Worm (Caenorhabditis elegans): ENCODE results near the gene ckb-2.

ckb-2 gene

ce11 chrIII:4367649-4368048 is at the start of gene ckb-2:
ckb-2 (plus strand) TSS chrIII:4367949.
- TF ChIP-seq him-1 (tag; optimal IDR thresholded peaks at IDR 0.05) (no peak), dao-5 (tag; optimal IDR thresholded peaks at IDR 0.05) (no peak)

ce11 chrIII:4320113-4320512 is 47.6 kb upstream of the ckb-2 start, which contains the start of gene H38K22.6:
H38K22.6 (plus strand) TSS chrIII:4320413.
- no peak for TF ChIP-seq W03F9.2 (tag; optimal IDR thresholded peaks at IDR 0.05)
- TF ChIP-seq him-1 (tag; optimal IDR thresholded peaks at IDR 0.05) = no peak
- no peak for TF ChIP-seq dao-5 (tag; optimal IDR thresholded peaks at IDR 0.05)

- no peak for TF ChIP-seq W03F9.2 (tag; optimal IDR thresholded peaks at IDR 0.05)
- no peak for TF ChIP-seq dao-5 (tag; optimal IDR thresholded peaks at IDR 0.05)
- no peak for TF ChIP-seq him-1 (tag; optimal IDR thresholded peaks at IDR 0.05)
Observed at ce11 chrIII:4321399-4321798, 46.4 kb upstream of the ckb-2 start, which contains the start of gene H38K22.7. H38K22.7 (plus strand) TSS chrIII:4321699.

ce11 chrIII:4323120-4323519 is 44.6 kb upstream of the ckb-2 start:
- TF ChIP-seq W03F9.2 (tag; optimal IDR thresholded peaks at IDR 0.05) (no peak), him-1 (tag; optimal IDR thresholded peaks at IDR 0.05) (no peak), dao-5 (tag; optimal IDR thresholded peaks at IDR 0.05) (no peak)

ce11 chrIII:4323859-4324258 is 43.9 kb upstream of the ckb-2 start, which contains the start of gene H38K22.9:
H38K22.9 (plus strand) TSS chrIII:4324159.
- TF ChIP-seq him-1 (tag; optimal IDR thresholded peaks at IDR 0.05) (no peak), W03F9.2 (tag; optimal IDR thresholded peaks at IDR 0.05) (no peak), dao-5 (tag; optimal IDR thresholded peaks at IDR 0.05) (no peak)

DNA sequence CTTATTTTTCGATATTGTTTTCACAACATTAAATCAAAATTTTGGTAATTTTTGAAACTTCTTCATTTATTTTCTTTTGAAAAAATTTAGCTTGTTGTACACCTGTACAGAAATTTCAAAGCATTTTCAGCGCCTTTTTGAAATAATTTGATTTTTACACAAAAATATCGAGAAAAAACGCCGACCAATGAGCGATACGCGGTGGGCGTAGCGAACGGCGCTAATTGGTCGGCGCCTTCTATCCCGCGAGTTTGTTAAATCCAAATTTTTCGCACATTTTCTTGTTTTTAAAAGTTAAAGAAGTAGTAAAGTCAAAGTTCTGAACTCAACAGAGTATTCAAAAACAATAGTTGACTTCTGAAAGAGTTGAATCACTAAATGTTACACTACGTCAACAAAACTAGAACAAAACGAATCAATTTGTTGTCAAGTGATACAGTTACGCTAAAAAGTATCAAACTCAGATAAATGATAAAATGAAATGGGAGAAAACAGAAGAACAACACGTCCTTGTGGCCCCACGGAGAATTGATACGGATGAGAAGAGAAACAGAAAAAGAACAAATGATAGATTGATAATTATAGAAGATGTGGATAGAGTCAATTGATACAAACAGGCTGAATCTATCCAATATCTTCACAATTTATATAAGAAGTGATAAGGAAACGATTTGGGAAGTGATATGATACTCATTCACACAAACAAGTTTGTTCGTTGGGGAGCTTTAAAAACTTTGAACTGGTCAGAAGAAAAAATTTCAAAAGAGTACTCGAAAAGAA is 39.4 kb upstream of the ckb-2 start:
- no peak for TF ChIP-seq W03F9.2 (tag; optimal IDR thresholded peaks at IDR 0.05)
- no peak for TF ChIP-seq him-1 (tag; optimal IDR thresholded peaks at IDR 0.05)
- TF ChIP-seq dao-5 (tag; optimal IDR thresholded peaks at IDR 0.05) = no peak

- no peak for TF ChIP-seq him-1 (tag; optimal IDR thresholded peaks at IDR 0.05)
- no peak for TF ChIP-seq W03F9.2 (tag; optimal IDR thresholded peaks at IDR 0.05)
- TF ChIP-seq dao-5 (tag; optimal IDR thresholded peaks at IDR 0.05) = no peak
Observed at ce11 chrIII:4330984-4331383, 36.8 kb upstream of the ckb-2 start, which contains the start of gene gly-6. gly-6 (minus strand) TSS chrIII:4331228.

DNA sequence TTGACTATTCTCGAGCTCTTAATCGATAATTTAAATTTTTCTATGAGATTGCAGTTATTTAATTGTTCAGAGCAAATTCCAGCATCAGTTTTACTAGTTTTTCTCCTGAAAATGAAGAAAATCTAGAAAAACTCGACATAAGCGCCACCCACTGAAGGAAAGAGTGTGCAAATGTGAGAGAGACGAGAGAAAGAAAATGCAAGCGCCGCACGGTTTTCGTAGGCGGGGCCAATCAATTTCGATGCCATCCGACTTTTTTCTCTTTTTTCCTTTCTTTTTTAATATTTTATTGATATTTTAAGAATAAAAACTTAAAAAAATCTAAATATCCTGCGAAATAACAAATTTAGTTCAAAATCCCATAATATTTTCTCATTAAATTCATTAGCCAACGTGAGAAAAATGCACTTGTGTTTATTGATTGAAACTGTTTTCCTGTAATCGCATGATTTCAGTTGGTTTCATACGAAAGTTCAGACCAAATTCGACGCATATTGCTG is 35.2 kb upstream of the ckb-2 start, which contains the start of gene cdk-12:
TSS of gene cdk-12 (plus strand) at position 450 of the 500 bp plus-strand sequence.
- TF ChIP-seq him-1 (tag; optimal IDR thresholded peaks at IDR 0.05) (no peak), W03F9.2 (tag; optimal IDR thresholded peaks at IDR 0.05) (peak; percentile 67)

DNA sequence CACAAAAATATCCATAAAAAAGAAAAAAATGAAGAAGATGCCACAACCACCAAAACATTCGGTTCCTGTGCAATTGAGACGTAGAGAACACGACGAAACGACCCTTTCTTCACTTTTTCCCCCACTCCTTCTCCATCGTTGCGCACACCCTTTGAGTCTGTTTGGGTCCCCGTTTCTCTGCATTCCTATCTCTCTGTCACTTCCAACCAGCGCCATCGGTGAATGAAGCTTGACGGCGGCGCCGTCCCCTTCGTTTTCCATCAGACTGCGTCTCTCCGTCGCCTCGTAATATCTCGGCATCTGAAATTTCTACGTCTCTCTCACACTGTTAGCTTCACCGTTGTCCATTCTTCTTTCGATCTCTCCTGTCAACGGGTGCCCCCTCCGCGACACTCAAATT is 32.1 kb upstream of the ckb-2 start:
- TF ChIP-seq him-1 (tag; optimal IDR thresholded peaks at IDR 0.05) (no peak), dao-5 (tag; optimal IDR thresholded peaks at IDR 0.05) (no peak), W03F9.2 (tag; optimal IDR thresholded peaks at IDR 0.05) (peak; percentile 27)

- peak; percentile 55 for TF ChIP-seq W03F9.2 (tag; optimal IDR thresholded peaks at IDR 0.05)
- no peak for TF ChIP-seq him-1 (tag; optimal IDR thresholded peaks at IDR 0.05)
Observed at ce11 chrIII:4343070-4343469, 24.7 kb upstream of the ckb-2 start, which contains the start of the genes B0285.3 and lcmt-1. B0285.3 (minus strand) TSS chrIII:4343336. lcmt-1 (plus strand) TSS chrIII:4343446.

DNA sequence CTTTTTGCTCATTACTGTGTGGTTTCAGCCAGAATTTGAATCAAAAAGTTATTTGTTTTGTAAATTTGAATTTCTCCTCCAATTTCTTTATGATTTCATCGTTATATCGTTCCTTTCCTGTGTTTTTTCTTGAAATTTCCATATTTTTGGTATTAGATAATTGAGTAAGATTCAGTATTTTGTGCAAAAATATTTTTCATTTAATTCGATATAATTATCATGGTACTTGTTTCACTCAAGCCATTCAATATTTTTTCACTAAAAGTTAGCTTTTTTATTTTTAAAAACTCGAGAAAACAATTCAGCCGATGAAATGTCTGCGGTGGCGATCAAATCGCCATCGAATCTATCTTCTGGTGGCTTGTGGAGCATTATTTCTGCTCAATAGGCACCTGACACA is 22.7 kb upstream of the ckb-2 start, which contains the start of gene hse-5:
TSS of gene hse-5 (plus strand) at position 301 of the 400 bp plus-strand sequence.
- TF ChIP-seq him-1 (tag; optimal IDR thresholded peaks at IDR 0.05) = no peak
- no peak for TF ChIP-seq dao-5 (tag; optimal IDR thresholded peaks at IDR 0.05)
- TF ChIP-seq W03F9.2 (tag; optimal IDR thresholded peaks at IDR 0.05) = no peak

- TF ChIP-seq him-1 (tag; optimal IDR thresholded peaks at IDR 0.05) (no peak), W03F9.2 (tag; optimal IDR thresholded peaks at IDR 0.05) (no peak), dao-5 (tag; optimal IDR thresholded peaks at IDR 0.05) (no peak)
Observed at ce11 chrIII:4349799-4350198, 17.9 kb upstream of the ckb-2 start, which contains the start of gene B0285.6. B0285.6 (plus strand) TSS chrIII:4350099.

DNA sequence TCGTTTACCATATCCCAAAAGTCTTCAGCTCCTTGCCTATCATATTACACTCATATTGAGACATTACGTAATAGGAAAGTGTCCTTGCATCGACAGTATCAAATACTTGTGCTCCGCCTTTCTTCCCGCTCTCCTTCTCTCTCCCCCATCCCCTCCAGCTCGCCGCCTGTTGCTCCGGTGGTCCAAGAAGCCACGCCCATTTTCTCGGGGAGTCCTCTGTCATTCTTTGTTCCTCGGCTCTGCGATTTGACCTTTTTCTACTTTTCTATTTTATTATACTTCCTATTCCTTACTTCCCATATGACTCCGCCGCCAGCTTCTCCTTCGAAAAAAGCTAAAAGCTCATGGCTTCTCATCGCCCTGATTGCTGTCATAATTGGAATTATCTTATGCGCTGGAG is 11.4 kb upstream of the ckb-2 start, which contains the start of gene mnp-1:
TSS of gene mnp-1 (plus strand) at position 211 of the 400 bp plus-strand sequence.
- TF ChIP-seq him-1 (tag; optimal IDR thresholded peaks at IDR 0.05) (no peak), W03F9.2 (tag; optimal IDR thresholded peaks at IDR 0.05) (no peak), dao-5 (tag; optimal IDR thresholded peaks at IDR 0.05) (no peak)

DNA sequence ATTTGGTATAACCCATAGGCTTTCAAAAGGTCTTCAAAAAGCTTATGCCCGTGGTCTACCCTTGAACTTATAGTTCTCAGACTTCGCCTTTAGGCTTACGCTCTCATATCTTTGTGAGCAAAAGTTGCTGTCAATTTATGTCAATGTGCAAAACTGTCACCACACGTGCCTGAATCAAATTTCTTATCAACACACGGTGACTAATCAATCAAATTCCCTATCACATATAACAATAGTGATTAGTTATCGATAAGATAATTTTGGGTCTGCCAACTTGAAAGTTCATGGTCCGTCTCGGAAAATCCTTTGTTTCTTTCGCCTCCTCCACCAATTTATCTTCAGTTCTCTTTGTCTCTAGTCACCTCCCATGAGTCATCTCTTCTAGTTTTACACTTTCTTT is 10.3 kb upstream of the ckb-2 start:
- TF ChIP-seq dao-5 (tag; optimal IDR thresholded peaks at IDR 0.05) = no peak
- no peak for TF ChIP-seq him-1 (tag; optimal IDR thresholded peaks at IDR 0.05)
- TF ChIP-seq W03F9.2 (tag; optimal IDR thresholded peaks at IDR 0.05) = no peak
